Worm (Caenorhabditis elegans): ENCODE data around the gene F55C5.17.

DNA sequence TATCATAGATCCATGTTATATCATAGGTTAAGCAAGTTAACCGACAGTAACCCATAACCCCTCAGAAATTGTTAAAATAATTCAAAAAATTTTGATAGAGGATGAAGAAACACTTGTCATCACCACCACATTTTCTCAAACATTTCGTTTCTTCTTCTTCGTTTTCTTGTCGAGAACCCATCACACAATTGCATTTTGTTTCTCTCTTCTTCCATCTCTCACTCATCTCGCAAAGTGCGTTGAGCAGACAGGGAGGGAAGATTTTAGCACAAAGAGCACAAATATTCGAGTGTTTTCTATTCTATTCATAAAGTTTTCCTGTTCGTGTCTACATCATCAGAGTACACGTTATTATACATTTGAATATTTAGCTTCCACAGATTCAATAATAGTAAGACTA, 12.1 kb downstream of the F55C5.17 start:
- TF ChIP-seq aha-1 (tag; optimal IDR thresholded peaks at IDR 0.05) (no peak), ceh-82 (tag; optimal IDR thresholded peaks at IDR 0.05) (no peak), pqm-1 (tag; optimal IDR thresholded peaks at IDR 0.05) (no peak), nhr-237 (tag; optimal IDR thresholded peaks at IDR 0.05) (no peak), unc-130 (tag; optimal IDR thresholded peaks at IDR 0.05) (no peak), isw-1 (GFP tag; IDR thresholded peaks at IDR 0.05) (no peak), unc-62 (GFP tag; optimal IDR thresholded peaks at IDR 0.05) (no peak), elt-2 (tag; optimal IDR thresholded peaks at IDR 0.05) (no peak), hlh-17 (GFP tag; optimal IDR thresholded peaks at IDR 0.05; ENCODE audit: borderline replicate concordance) (no peak), hlh-4 (tag; optimal IDR thresholded peaks at IDR 0.05) (no peak), nhr-28 (tag; optimal IDR thresholded peaks at IDR 0.05) (no peak)
